Fruit fly (Drosophila melanogaster): ENCODE results near the gene Fgop2.

DNA sequence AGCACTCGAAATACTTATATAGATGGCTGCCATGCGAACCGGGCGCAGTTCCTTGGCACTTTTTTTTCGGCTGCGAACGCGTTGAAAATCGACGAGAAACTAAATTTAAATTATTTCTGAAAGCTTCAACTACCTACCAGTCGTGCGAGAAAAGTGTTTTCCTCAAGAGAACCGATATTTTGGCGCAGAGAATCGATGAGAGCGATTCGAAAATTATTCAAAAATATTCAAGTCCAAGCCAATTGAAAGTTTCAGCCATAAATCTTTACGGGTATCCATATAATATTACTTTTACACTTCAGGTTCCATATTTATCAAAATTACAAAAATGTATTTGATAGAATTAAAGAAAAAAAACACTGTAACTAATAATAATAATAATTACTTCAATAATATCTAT is 2.4 kb downstream of the Fgop2 start, which contains the start of gene CG18304:
- TF ChIP-seq Pif1A (GFP tag; optimal IDR thresholded peaks at IDR 0.05) (no peak), CG4496 (GFP tag; IDR thresholded peaks at IDR 0.05) (no peak), CG10348 (GFP tag; IDR thresholded peaks at IDR 0.05) (no peak), CG32121 (GFP tag; IDR thresholded peaks at IDR 0.05) (no peak), CG12605 (GFP tag; IDR thresholded peaks at IDR 0.05) (no peak), CG14655 (GFP tag; optimal IDR thresholded peaks at IDR 0.05) (no peak), gl (tag; optimal IDR thresholded peaks at IDR 0.05) (no peak), Snoo (tag; optimal IDR thresholded peaks at IDR 0.05) (no peak), CG8159 (tag; optimal IDR thresholded peaks at IDR 0.05) (no peak), rn (GFP tag; IDR thresholded peaks at IDR 0.05) (no peak), fd96Ca (GFP tag; IDR thresholded peaks at IDR 0.05) (no peak), CG13204 (GFP tag; optimal IDR thresholded peaks at IDR 0.05) (no peak), CG17806 (tag; optimal IDR thresholded peaks at IDR 0.05) (no peak)

Data from whole organism, pupa.